6 worm cellular contexts compared by ENCODE assay signal in the genomic region with DNA sequence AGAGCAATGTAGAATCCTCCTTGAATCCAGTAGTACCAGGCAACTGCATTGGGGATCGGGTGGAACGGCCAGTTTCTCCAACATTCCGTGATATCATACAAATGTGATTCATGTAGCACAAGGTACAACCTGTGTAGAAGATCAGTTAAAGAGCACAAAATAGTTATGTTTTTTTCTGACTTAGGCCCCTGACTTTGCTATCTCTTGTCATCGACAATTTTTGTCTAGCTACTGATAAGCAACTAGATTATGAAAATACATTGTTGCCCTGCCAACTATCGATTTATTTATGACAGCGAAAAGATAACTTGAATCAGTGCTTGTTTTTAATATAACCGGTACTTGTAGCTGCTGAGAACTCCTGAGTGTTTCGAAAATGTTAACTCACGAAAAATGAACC.
TF ChIP-seq lines count a peak whose summit lies in the region.

No protein-coding gene starts in this region.

TF ChIP-seq in whole organism, L1 larva, 84 proteins besides CTCF, POLR2A, EP300 and RAD21:
- no peak for TF ChIP-seq ces-1 (GFP tag; optimal IDR thresholded peaks at IDR 0.05; lab: Kevin White, UChicago)
- TF ChIP-seq elt-2 (tag; optimal IDR thresholded peaks at IDR 0.05; lab: Kevin White, UChicago) = peak; percentile 82
- TF ChIP-seq unc-98 (GFP tag; IDR thresholded peaks at IDR 0.05; lab: Robert Waterston, UW) = no peak
- TF ChIP-seq fkh-10 (GFP tag; optimal IDR thresholded peaks at IDR 0.05; lab: Kevin White, UChicago) = no peak
- TF ChIP-seq nhr-20 (tag; optimal IDR thresholded peaks at IDR 0.05; lab: Kevin White, UChicago) = peak; percentile 11
- TF ChIP-seq blmp-1 (tag; optimal IDR thresholded peaks at IDR 0.05; lab: Kevin White, UChicago) = no peak
- peak; percentile 21 for TF ChIP-seq nhr-90 (tag; optimal IDR thresholded peaks at IDR 0.05; lab: Kevin White, UChicago; ENCODE audit: poor library complexity)
- no peak for TF ChIP-seq C04F5.9 (tag; optimal IDR thresholded peaks at IDR 0.05; lab: Kevin White, UChicago)
- TF ChIP-seq ama-1 (optimal IDR thresholded peaks at IDR 0.05; lab: Kevin White, UChicago) = no peak

TF ChIP-seq in whole organism, L2 larva, 48 proteins besides CTCF, POLR2A, EP300 and RAD21:
- TF ChIP-seq ceh-16 (tag; optimal IDR thresholded peaks at IDR 0.05; lab: Kevin White, UChicago) (no peak), sma-9 (GFP tag; optimal IDR thresholded peaks at IDR 0.05; lab: Kevin White, UChicago) (peak; percentile 40), sma-9 (tag; optimal IDR thresholded peaks at IDR 0.05; lab: Kevin White, UChicago) (no peak), fos-1 (tag; optimal IDR thresholded peaks at IDR 0.05; lab: Kevin White, UChicago) (peak; percentile 59)

TF ChIP-seq in whole organism, L3 larva, 47 proteins besides CTCF, POLR2A, EP300 and RAD21 (continues in another document):
- no peak for TF ChIP-seq ceh-9 (tag; optimal IDR thresholded peaks at IDR 0.05; lab: Kevin White, UChicago)
- TF ChIP-seq ceh-28 (tag; optimal IDR thresholded peaks at IDR 0.05; lab: Kevin White, UChicago) = peak; percentile 50
- TF ChIP-seq pqm-1 (tag; optimal IDR thresholded peaks at IDR 0.05; lab: Kevin White, UChicago) = peak; percentile 89
- no peak for TF ChIP-seq ama-1 (optimal IDR thresholded peaks at IDR 0.05; lab: Kevin White, UChicago)
- no peak for TF ChIP-seq pha-4 (tag; optimal IDR thresholded peaks at IDR 0.05; lab: Kevin White, UChicago)
- TF ChIP-seq aly-2 (tag; optimal IDR thresholded peaks at IDR 0.05; lab: Kevin White, UChicago) = no peak
- TF ChIP-seq ZK546.5 (tag; optimal IDR thresholded peaks at IDR 0.05; lab: Kevin White, UChicago) = no peak
- TF ChIP-seq egl-5 (tag; optimal IDR thresholded peaks at IDR 0.05; lab: Kevin White, UChicago) = no peak
- TF ChIP-seq nhr-23 (tag; optimal IDR thresholded peaks at IDR 0.05; lab: Kevin White, UChicago) = no peak
- TF ChIP-seq nhr-28 (tag; optimal IDR thresholded peaks at IDR 0.05; lab: Kevin White, UChicago) = no peak
- no peak for TF ChIP-seq snpc-4 (tag; optimal IDR thresholded peaks at IDR 0.05; lab: Kevin White, UChicago)
- no peak for TF ChIP-seq egl-27 (tag; optimal IDR thresholded peaks at IDR 0.05; lab: Kevin White, UChicago)
- TF ChIP-seq nfya-1 (tag; optimal IDR thresholded peaks at IDR 0.05; lab: Kevin White, UChicago; ENCODE audit: insufficient read depth) = no peak
- peak; percentile 87 for TF ChIP-seq elt-2 (tag; optimal IDR thresholded peaks at IDR 0.05; lab: Kevin White, UChicago)
- no peak for TF ChIP-seq nhr-12 (tag; optimal IDR thresholded peaks at IDR 0.05; lab: Kevin White, UChicago)
- TF ChIP-seq lsy-12 (tag; optimal IDR thresholded peaks at IDR 0.05; lab: Kevin White, UChicago) = no peak
- TF ChIP-seq fkh-10 (GFP tag; optimal IDR thresholded peaks at IDR 0.05; lab: Kevin White, UChicago) = no peak
- TF ChIP-seq hmg-11 (tag; optimal IDR thresholded peaks at IDR 0.05; lab: Kevin White, UChicago) = no peak
- TF ChIP-seq elt-3 (tag; optimal IDR thresholded peaks at IDR 0.05; lab: Kevin White, UChicago) = no peak
- TF ChIP-seq skn-1 (tag; optimal IDR thresholded peaks at IDR 0.05; lab: Kevin White, UChicago) = no peak

TF ChIP-seq in whole organism, L4 larva, 104 proteins besides CTCF, POLR2A, EP300 and RAD21 (continues in another document):
- TF ChIP-seq T20F7.1 (GFP tag; optimal IDR thresholded peaks at IDR 0.05; lab: Kevin White, UChicago) (peak; percentile 20), egl-43 (GFP tag; IDR thresholded peaks at IDR 0.05; lab: Robert Waterston, UW) (no peak), hlh-30 (tag; optimal IDR thresholded peaks at IDR 0.05; lab: Kevin White, UChicago; ENCODE audit: insufficient read depth) (peak; percentile 3), lin-39 (tag; optimal IDR thresholded peaks at IDR 0.05; lab: Kevin White, UChicago) (no peak), hlh-11 (tag; optimal IDR thresholded peaks at IDR 0.05; lab: Kevin White, UChicago) (peak; percentile 80), nhr-77 (tag; optimal IDR thresholded peaks at IDR 0.05; lab: Kevin White, UChicago) (peak; percentile 39), cey-2 (tag; optimal IDR thresholded peaks at IDR 0.05; lab: Kevin White, UChicago; ENCODE audit: borderline replicate concordance, insufficient read depth) (no peak), tra-1 (GFP tag; IDR thresholded peaks at IDR 0.05; lab: Robert Waterston, UW) (0 out of 2 replicates have a peak, but pooled peaks have one; percentile 44), php-3 (GFP tag; IDR thresholded peaks at IDR 0.05; lab: Robert Waterston, UW) (0 out of 2 replicates have a peak, but pooled peaks have one; percentile 37), mdl-1 (tag; optimal IDR thresholded peaks at IDR 0.05; lab: Kevin White, UChicago) (peak in 1 of 2 experiments; percentile 15), jun-1 (tag; optimal IDR thresholded peaks at IDR 0.05; lab: Kevin White, UChicago) (no peak), madf-5 (GFP tag; IDR thresholded peaks at IDR 0.05; lab: Robert Waterston, UW) (0 out of 4 replicates have a peak, but pooled peaks of 1 of the 2 experiments have one; percentile 39), nhr-102 (tag; optimal IDR thresholded peaks at IDR 0.05; lab: Kevin White, UChicago) (peak; percentile 47), daf-16 (GFP tag; optimal IDR thresholded peaks at IDR 0.05; lab: Kevin White, UChicago) (no peak), daf-16 (tag; optimal IDR thresholded peaks at IDR 0.05; lab: Kevin White, UChicago) (peak; percentile 89), nhr-48 (tag; optimal IDR thresholded peaks at IDR 0.05; lab: Kevin White, UChicago) (no peak), set-16 (GFP tag; IDR thresholded peaks at IDR 0.05; lab: Robert Waterston, UW) (no peak), pqm-1 (tag; optimal IDR thresholded peaks at IDR 0.05; lab: Kevin White, UChicago) (peak; percentile 67)

TF ChIP-seq in whole organism, late embryonic, 69 proteins besides CTCF, POLR2A, EP300 and RAD21:
- TF ChIP-seq pha-2 (tag; optimal IDR thresholded peaks at IDR 0.05; lab: Kevin White, UChicago) (no peak), odd-2 (tag; optimal IDR thresholded peaks at IDR 0.05; lab: Kevin White, UChicago) (no peak), ahr-1 (tag; optimal IDR thresholded peaks at IDR 0.05; lab: Kevin White, UChicago) (no peak), nhr-11 (tag; optimal IDR thresholded peaks at IDR 0.05; lab: Kevin White, UChicago) (no peak), elt-2 (tag; optimal IDR thresholded peaks at IDR 0.05; lab: Kevin White, UChicago) (peak; percentile 83), unc-86 (tag; optimal IDR thresholded peaks at IDR 0.05; lab: Kevin White, UChicago) (no peak), hlh-15 (tag; optimal IDR thresholded peaks at IDR 0.05; lab: Kevin White, UChicago) (no peak)

TF ChIP-seq in whole organism, young adult, 124 proteins besides CTCF, POLR2A, EP300 and RAD21:
- no peak for TF ChIP-seq rcor-1 (GFP tag; IDR thresholded peaks at IDR 0.05; lab: Robert Waterston, UW)
- peak; percentile 72 for TF ChIP-seq nhr-80 (tag; optimal IDR thresholded peaks at IDR 0.05; lab: Kevin White, UChicago)
- TF ChIP-seq dox-1 (GFP tag; IDR thresholded peaks at IDR 0.05; lab: Robert Waterston, UW) = 0 out of 2 replicates have a peak, but pooled peaks have one; percentile 7
TF ChIP-seq in whole organism, young adult: peak in this region for 2.
